Worm (Caenorhabditis elegans) whole organism, L4/young adult: ENCODE measurements around the gene ZK632.11.

Experiments used
- W03F9.2 ChIP-seq: fragments of 150-350 bp; optimal IDR thresholded peaks from 2 replicates; lab custom pipeline; 2014; ENCODE audit warnings: missing biosample characterization, missing genetic modification characterization
- dao-5 ChIP-seq: sonication (generic microtip); optimal IDR thresholded peaks from 2 replicates; lab custom pipeline; 2016; ENCODE audit warnings: missing genotype, missing genetic modification characterization, moderate library complexity, missing compliant biosample characterization
- him-1 ChIP-seq: sonication (generic microtip); optimal IDR thresholded peaks from 2 replicates; lab custom pipeline; 2016; ENCODE audit warnings: missing genotype, missing genetic modification reagents, missing genetic modification characterization, missing compliant biosample characterization

Gene ZK632.11

DNA sequence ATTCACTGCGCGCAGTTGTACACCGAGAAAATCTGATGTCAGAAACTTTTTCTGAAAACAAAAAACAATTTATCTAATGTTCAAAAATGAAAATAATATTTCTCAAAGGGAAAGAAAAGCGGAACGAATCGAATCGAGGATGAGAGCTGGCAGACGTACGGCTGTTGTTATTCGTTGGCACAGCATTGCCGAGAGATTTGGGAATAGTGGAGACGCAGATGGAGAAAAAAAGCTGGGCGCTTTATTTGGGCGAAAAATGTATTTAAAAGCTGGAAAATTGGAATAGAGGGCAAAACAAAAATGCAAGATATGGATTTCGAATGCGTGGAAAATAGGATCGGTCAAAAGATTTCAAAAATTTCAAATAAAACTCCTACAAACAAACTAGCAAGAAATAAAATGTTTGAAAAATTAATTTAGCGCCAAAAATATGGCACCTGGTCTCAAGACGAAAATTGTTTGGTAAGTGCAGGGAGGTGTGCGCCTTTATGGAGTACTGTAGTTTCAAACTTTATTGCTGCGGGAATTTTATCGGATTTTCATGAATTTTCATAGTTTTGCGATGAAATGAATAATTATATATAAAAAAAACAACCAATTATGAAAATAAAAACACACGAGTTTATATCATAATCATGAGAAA is 31.5 kb downstream of the ZK632.11 start, which contains the start of gene gpdh-2:
gpdh-2 (minus strand) TSS at position 51 of the 643 bp plus-strand sequence.
- TF ChIP-seq him-1 (tag; lab: Kevin White, UChicago) (no peak), dao-5 (tag; lab: Kevin White, UChicago) (no peak), W03F9.2 (tag; lab: Kevin White, UChicago) (no peak)

DNA sequence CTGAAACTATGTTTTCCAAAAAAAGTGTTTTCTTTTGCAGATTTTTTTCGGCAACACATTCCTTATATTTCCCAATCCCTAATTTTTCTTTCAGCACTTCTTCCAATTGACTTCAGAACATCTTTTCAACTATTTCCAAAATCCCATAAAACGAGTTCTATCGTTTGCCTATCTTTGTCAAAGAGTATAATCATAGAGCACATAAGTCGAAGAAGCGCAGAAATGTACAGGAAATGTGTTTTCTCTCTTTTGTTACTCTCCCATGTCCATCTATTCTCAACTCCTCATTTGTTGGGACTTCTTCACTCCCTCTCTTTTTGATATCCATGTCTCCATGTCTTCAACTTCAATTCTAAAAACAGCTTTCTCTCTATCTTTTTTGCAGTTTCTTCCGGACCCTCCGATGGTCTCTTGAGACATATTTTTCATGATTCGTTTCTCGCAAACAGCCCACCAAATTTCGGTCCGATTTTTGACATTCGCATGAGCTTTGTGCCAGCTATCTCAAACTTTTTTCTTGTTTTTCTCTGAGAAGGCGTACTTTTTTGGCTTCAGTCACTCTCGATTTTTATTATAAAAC is 32.6 kb downstream of the ZK632.11 start, which contains the start of gene twk-48:
twk-48 (plus strand) TSS at position 530 of the 580 bp plus-strand sequence.
- TF ChIP-seq dao-5 (tag; lab: Kevin White, UChicago) (no peak), W03F9.2 (tag; lab: Kevin White, UChicago) (no peak), him-1 (tag; lab: Kevin White, UChicago) (no peak)

DNA sequence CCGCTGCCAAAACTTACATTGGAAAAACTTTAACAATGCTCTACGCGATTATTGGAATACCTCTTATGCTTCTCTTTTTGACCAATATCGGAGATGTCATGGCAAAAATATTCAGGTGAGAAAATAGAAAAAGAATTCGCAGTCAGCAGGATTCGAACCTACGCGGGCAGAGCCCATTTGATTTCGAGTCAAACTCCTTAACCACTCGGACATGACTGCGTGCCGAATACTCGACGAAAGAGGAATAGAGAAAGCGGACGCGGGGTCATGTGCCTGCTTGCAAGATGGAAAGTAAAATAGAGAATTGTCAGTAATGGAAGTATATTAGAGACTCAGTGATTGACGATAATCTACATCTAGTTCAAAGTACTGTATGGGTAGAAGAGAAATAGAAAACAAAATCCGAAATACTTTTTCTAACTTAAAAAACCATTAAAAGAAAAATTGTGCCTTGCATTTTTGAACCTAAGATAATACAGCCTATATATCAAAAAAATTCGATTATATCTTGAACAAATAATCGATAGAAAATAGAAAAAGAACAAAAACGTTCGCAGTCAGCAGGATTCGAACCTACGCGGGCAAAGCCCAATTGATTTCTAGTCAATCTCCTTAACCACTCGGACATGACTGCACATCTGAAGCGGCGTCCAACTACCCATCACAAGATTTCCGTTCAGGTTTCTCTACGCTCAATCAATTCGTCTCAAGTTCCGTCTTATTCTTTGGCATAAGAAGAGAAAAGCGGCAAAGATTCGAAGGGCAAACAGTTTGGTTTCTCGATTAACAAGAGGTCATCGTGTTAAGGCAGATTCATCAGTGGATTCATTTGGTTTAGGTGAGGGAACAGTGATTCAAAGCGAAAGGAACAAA is 34.0 kb downstream of the ZK632.11 start:
- TF ChIP-seq W03F9.2 (tag; lab: Kevin White, UChicago) (no peak), him-1 (tag; lab: Kevin White, UChicago) (peak; percentile 50), dao-5 (tag; lab: Kevin White, UChicago) (peak; percentile 28)

- TF ChIP-seq dao-5 (tag; lab: Kevin White, UChicago) (no peak), W03F9.2 (tag; lab: Kevin White, UChicago) (no peak), him-1 (tag; lab: Kevin White, UChicago) (no peak)
Measured at ce11 chrIII:9862469-9862868, 34.8 kb downstream of the ZK632.11 start.

- no peak for TF ChIP-seq W03F9.2 (tag; lab: Kevin White, UChicago)
- TF ChIP-seq dao-5 (tag; lab: Kevin White, UChicago): no peak
- TF ChIP-seq him-1 (tag; lab: Kevin White, UChicago): no peak
Measured at ce11 chrIII:9867352-9867751, 39.6 kb downstream of the ZK632.11 start.

ce11 chrIII:9867780-9868503 is 40.2 kb downstream of the ZK632.11 start, which contains the start of gene dhhc-4:
Gene dhhc-4, minus strand, starts transcription at chrIII:9867792.
- TF ChIP-seq W03F9.2 (tag; lab: Kevin White, UChicago) (peak; percentile 65), him-1 (tag; lab: Kevin White, UChicago) (no peak)

ce11 chrIII:9871032-9871431 is 43.3 kb downstream of the ZK632.11 start, which contains the start of gene ZK757.1:
Gene ZK757.1, minus strand, starts transcription at chrIII:9871132.
- TF ChIP-seq W03F9.2 (tag; lab: Kevin White, UChicago): no peak
- no peak for TF ChIP-seq dao-5 (tag; lab: Kevin White, UChicago)
- no peak for TF ChIP-seq him-1 (tag; lab: Kevin White, UChicago)

- no peak for TF ChIP-seq dao-5 (tag; lab: Kevin White, UChicago)
- no peak for TF ChIP-seq him-1 (tag; lab: Kevin White, UChicago)
- TF ChIP-seq W03F9.2 (tag; lab: Kevin White, UChicago): no peak
Measured at ce11 chrIII:9874515-9874914, 46.8 kb downstream of the ZK632.11 start.

DNA sequence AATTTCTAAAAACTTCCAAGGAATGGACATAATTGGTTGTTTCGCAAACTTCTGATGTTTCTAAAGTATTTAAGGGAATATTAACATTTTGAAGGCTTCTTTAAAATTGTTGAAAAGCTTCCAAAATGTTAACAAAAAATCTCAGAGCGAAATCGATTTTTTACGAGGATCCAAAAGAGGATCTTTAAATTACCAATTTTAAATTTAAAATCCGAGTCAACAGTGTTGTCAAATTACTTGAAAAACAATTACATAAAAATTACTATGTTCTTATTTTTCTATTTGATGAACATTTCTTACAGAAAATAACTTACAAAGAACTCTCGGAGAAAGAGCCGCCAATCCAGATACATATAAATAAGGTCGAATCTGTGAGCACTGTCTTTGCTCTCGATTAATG is 49.2 kb downstream of the ZK632.11 start, which contains the start of gene ZK757.10:
ZK757.10 (plus strand) TSS at position 301 of the 400 bp plus-strand sequence.
- no peak for TF ChIP-seq him-1 (tag; lab: Kevin White, UChicago)
- TF ChIP-seq dao-5 (tag; lab: Kevin White, UChicago): no peak
- no peak for TF ChIP-seq W03F9.2 (tag; lab: Kevin White, UChicago)

DNA sequence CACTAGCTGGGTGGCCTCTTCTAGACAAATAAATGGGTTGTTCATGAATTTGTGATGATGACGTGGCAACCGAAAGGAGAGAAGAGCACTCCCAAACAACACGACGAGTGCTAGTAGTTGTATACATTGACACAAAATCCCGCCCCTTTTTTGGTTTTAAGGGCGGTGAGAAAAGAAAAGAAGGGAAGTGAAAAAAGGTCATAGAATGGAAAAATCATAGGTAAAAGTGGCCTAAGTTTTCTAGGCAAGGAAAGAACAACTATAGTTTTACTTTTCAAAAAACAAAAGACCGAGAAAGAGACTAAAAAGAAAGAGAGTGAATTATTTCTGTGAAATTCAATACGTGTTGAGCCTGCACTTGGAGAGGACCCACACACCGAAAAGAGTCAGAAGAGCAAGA is 51.1 kb downstream of the ZK632.11 start, which contains the start of gene ZK757.2:
ZK757.2 (minus strand) TSS at position 101 of the 400 bp plus-strand sequence.
- no peak for TF ChIP-seq dao-5 (tag; lab: Kevin White, UChicago)
- no peak for TF ChIP-seq him-1 (tag; lab: Kevin White, UChicago)
- no peak for TF ChIP-seq W03F9.2 (tag; lab: Kevin White, UChicago)
